Worm (Caenorhabditis elegans): ENCODE data around the gene tyra-3.

The tyra-3 gene

ce11 chrX:4974486-4974885 lies 26.6 kb downstream of the tyra-3 start:
- no peak for TF ChIP-seq sptf-1 (tag; optimal IDR thresholded peaks at IDR 0.05)
- TF ChIP-seq zip-8 (tag; optimal IDR thresholded peaks at IDR 0.05) = no peak
- no peak for TF ChIP-seq sem-2 (GFP tag; optimal IDR thresholded peaks at IDR 0.05)
- TF ChIP-seq ceh-39 (tag; optimal IDR thresholded peaks at IDR 0.05) = no peak
- no peak for TF ChIP-seq mls-2 (tag; optimal IDR thresholded peaks at IDR 0.05)
- TF ChIP-seq nhr-28 (tag; optimal IDR thresholded peaks at IDR 0.05) = no peak
- no peak for TF ChIP-seq flh-1 (GFP tag; optimal IDR thresholded peaks at IDR 0.05)
- TF ChIP-seq cnd-1 (tag; optimal IDR thresholded peaks at IDR 0.05) = no peak

ce11 chrX:4976530-4976929 lies 28.7 kb downstream of the tyra-3 start, which contains the start of gene lfi-1:
Gene lfi-1 (plus strand): TSS chrX:4976830.
- TF ChIP-seq nhr-12 (tag; optimal IDR thresholded peaks at IDR 0.05) (no peak), ceh-83 (GFP tag; optimal IDR thresholded peaks at IDR 0.05) (no peak), ces-1 (GFP tag; optimal IDR thresholded peaks at IDR 0.05) (no peak), mls-2 (tag; optimal IDR thresholded peaks at IDR 0.05) (no peak), zip-8 (tag; optimal IDR thresholded peaks at IDR 0.05) (no peak), unc-39 (tag; optimal IDR thresholded peaks at IDR 0.05) (no peak), lin-32 (GFP tag; optimal IDR thresholded peaks at IDR 0.05) (no peak), ceh-43 (GFP tag; optimal IDR thresholded peaks at IDR 0.05) (no peak), nhr-28 (tag; optimal IDR thresholded peaks at IDR 0.05) (no peak), nhr-76 (tag; optimal IDR thresholded peaks at IDR 0.05) (no peak), sptf-1 (tag; optimal IDR thresholded peaks at IDR 0.05) (no peak), hlh-1 (tag; optimal IDR thresholded peaks at IDR 0.05) (no peak), mab-5 (tag; optimal IDR thresholded peaks at IDR 0.05) (no peak), snpc-4 (tag; optimal IDR thresholded peaks at IDR 0.05) (no peak)

ce11 chrX:4978103-4978502 lies 30.3 kb downstream of the tyra-3 start:
- TF ChIP-seq ceh-83 (GFP tag; optimal IDR thresholded peaks at IDR 0.05) (no peak), snpc-4 (tag; optimal IDR thresholded peaks at IDR 0.05) (no peak), zip-8 (tag; optimal IDR thresholded peaks at IDR 0.05) (no peak), drap-1 (GFP tag; optimal IDR thresholded peaks at IDR 0.05) (no peak), elt-1 (tag; optimal IDR thresholded peaks at IDR 0.05; ENCODE audit: borderline replicate concordance, insufficient read depth) (no peak), ceh-43 (GFP tag; optimal IDR thresholded peaks at IDR 0.05) (no peak), lin-32 (GFP tag; optimal IDR thresholded peaks at IDR 0.05) (no peak), sptf-1 (tag; optimal IDR thresholded peaks at IDR 0.05) (no peak), sem-2 (GFP tag; optimal IDR thresholded peaks at IDR 0.05) (no peak), cnd-1 (tag; optimal IDR thresholded peaks at IDR 0.05) (peak; percentile 22), tbx-8 (GFP tag; optimal IDR thresholded peaks at IDR 0.05) (no peak), nhr-28 (tag; optimal IDR thresholded peaks at IDR 0.05) (no peak), M03D4.4 (tag; optimal IDR thresholded peaks at IDR 0.05) (peak; percentile 21), elt-3 (tag; optimal IDR thresholded peaks at IDR 0.05) (no peak), ces-1 (GFP tag; optimal IDR thresholded peaks at IDR 0.05) (peak; percentile 64), nhr-76 (tag; optimal IDR thresholded peaks at IDR 0.05) (no peak), bed-3 (GFP tag; optimal IDR thresholded peaks at IDR 0.05) (no peak), mep-1 (tag; optimal IDR thresholded peaks at IDR 0.05) (no peak), unc-120 (tag; optimal IDR thresholded peaks at IDR 0.05; ENCODE audit: poor library complexity, severe bottlenecking) (no peak), pha-4 (tag; optimal IDR thresholded peaks at IDR 0.05) (no peak), hlh-1 (tag; optimal IDR thresholded peaks at IDR 0.05) (no peak)

- no peak for TF ChIP-seq nhr-76 (tag; optimal IDR thresholded peaks at IDR 0.05)
- no peak for TF ChIP-seq ceh-83 (GFP tag; optimal IDR thresholded peaks at IDR 0.05)
These were observed 31.2 kb downstream of the tyra-3 start for ce11 chrX:4979060-4979459.

- TF ChIP-seq nhr-76 (tag; optimal IDR thresholded peaks at IDR 0.05) (no peak), ceh-83 (GFP tag; optimal IDR thresholded peaks at IDR 0.05) (no peak), cnd-1 (tag; optimal IDR thresholded peaks at IDR 0.05) (no peak), hlh-1 (tag; optimal IDR thresholded peaks at IDR 0.05) (no peak), unc-120 (tag; optimal IDR thresholded peaks at IDR 0.05; ENCODE audit: poor library complexity, severe bottlenecking) (no peak), ceh-43 (GFP tag; optimal IDR thresholded peaks at IDR 0.05) (no peak), unc-39 (tag; optimal IDR thresholded peaks at IDR 0.05) (no peak), nhr-237 (tag; optimal IDR thresholded peaks at IDR 0.05) (no peak)
These were observed 33.2 kb downstream of the tyra-3 start for ce11 chrX:4981059-4981458.

ce11 chrX:4981579-4981978 lies 33.7 kb downstream of the tyra-3 start:
- TF ChIP-seq nhr-12 (tag; optimal IDR thresholded peaks at IDR 0.05) (no peak), unc-120 (tag; optimal IDR thresholded peaks at IDR 0.05; ENCODE audit: poor library complexity, severe bottlenecking) (no peak), mls-2 (tag; optimal IDR thresholded peaks at IDR 0.05) (no peak), pha-4 (tag; optimal IDR thresholded peaks at IDR 0.05) (no peak), mab-5 (tag; optimal IDR thresholded peaks at IDR 0.05) (no peak), flh-1 (GFP tag; optimal IDR thresholded peaks at IDR 0.05) (no peak), hlh-1 (tag; optimal IDR thresholded peaks at IDR 0.05) (no peak), unc-39 (tag; optimal IDR thresholded peaks at IDR 0.05) (no peak), lsy-2 (tag; optimal IDR thresholded peaks at IDR 0.05) (no peak), ztf-11 (tag; optimal IDR thresholded peaks at IDR 0.05) (no peak), lin-13 (tag; optimal IDR thresholded peaks at IDR 0.05) (no peak), snpc-4 (tag; optimal IDR thresholded peaks at IDR 0.05) (no peak), elt-3 (tag; optimal IDR thresholded peaks at IDR 0.05) (no peak), bed-3 (GFP tag; optimal IDR thresholded peaks at IDR 0.05) (no peak), sem-2 (GFP tag; optimal IDR thresholded peaks at IDR 0.05) (no peak), elt-1 (tag; optimal IDR thresholded peaks at IDR 0.05; ENCODE audit: borderline replicate concordance, insufficient read depth) (no peak), nhr-237 (tag; optimal IDR thresholded peaks at IDR 0.05) (no peak), sptf-1 (tag; optimal IDR thresholded peaks at IDR 0.05) (no peak)
